Fruit fly (Drosophila melanogaster) whole organism, prepupa: ENCODE data around the gene mad2.

Experiments used
- Blimp-1 ChIP-seq: fragments of 200-800 bp; sonication (Bioruptor generic); optimal IDR thresholded peaks from 3 replicates; lab custom pipeline; 2017; ENCODE audit warnings: missing biosample characterization, missing genetic modification characterization, mild to moderate bottlenecking, moderate library complexity, missing genetic modification reagents
- CG10631 ChIP-seq: fragments of 200-800 bp; sonication (Bioruptor generic); optimal IDR thresholded peaks from 2 replicates; lab custom pipeline; 2016; ENCODE audit warnings: missing biosample characterization, missing genetic modification characterization
- CG10669 ChIP-seq: fragments of 200-800 bp; sonication (Bioruptor generic); optimal IDR thresholded peaks from 3 replicates; lab custom pipeline; 2018; ENCODE audit warnings: missing biosample characterization, mild to moderate bottlenecking, missing genetic modification characterization, moderate library complexity
- CG11294 ChIP-seq: fragments of 200-800 bp; sonication (Bioruptor generic); IDR thresholded peaks from 2 replicates; pipeline ENCODE4 v1.3.6; 2022; ENCODE audit warnings: missing biosample characterization, missing genetic modification characterization
- CG11762 ChIP-seq: fragments of 200-800 bp; sonication (Bioruptor generic); optimal IDR thresholded peaks from 3 replicates; lab custom pipeline; 2016; ENCODE audit warnings: missing biosample characterization, missing genetic modification characterization; ENCODE audit not compliant: insufficient read depth
- CG15336 ChIP-seq: fragments of 200-800 bp; sonication (Bioruptor generic); IDR thresholded peaks from 2 replicates; pipeline ENCODE4 v1.3.6; 2022; ENCODE audit warnings: missing biosample characterization, missing genetic modification characterization
- CG16779 ChIP-seq: fragments of 200-800 bp; sonication (Bioruptor generic); optimal IDR thresholded peaks from 3 replicates; lab custom pipeline; 2017; ENCODE audit warnings: missing biosample characterization, mild to moderate bottlenecking, missing genetic modification characterization
- CG34406 ChIP-seq: fragments of 200-800 bp; sonication (Bioruptor generic); optimal IDR thresholded peaks from 3 replicates; lab custom pipeline; 2016; ENCODE audit warnings: missing biosample characterization, missing genetic modification characterization
- CG3919 ChIP-seq: fragments of 200-800 bp; sonication (Bioruptor generic); optimal IDR thresholded peaks from 3 replicates; lab custom pipeline; 2016; ENCODE audit warnings: missing biosample characterization, missing genetic modification characterization
- CG4318 ChIP-seq: fragments of 200-800 bp; sonication (Bioruptor generic); optimal IDR thresholded peaks from 3 replicates; lab custom pipeline; 2017; ENCODE audit warnings: missing biosample characterization, mild to moderate bottlenecking, missing genetic modification characterization
- CG6163 ChIP-seq: fragments of 200-800 bp; sonication (Bioruptor generic); IDR thresholded peaks from 3 replicates; pipeline ENCODE4 v1.3.6; 2022; ENCODE audit warnings: missing biosample characterization, missing genetic modification characterization
- CG6276 ChIP-seq: fragments of 200-800 bp; sonication (Bioruptor generic); optimal IDR thresholded peaks from 2 replicates; lab custom pipeline; 2017; ENCODE audit warnings: missing biosample characterization, mild to moderate bottlenecking, missing genetic modification characterization
- CG6792 ChIP-seq: fragments of 200-800 bp; sonication (Bioruptor generic); optimal IDR thresholded peaks from 3 replicates; lab custom pipeline; 2016; ENCODE audit warnings: missing biosample characterization, missing genetic modification characterization
- CG6808 ChIP-seq: fragments of 200-800 bp; sonication (Bioruptor generic); optimal IDR thresholded peaks from 3 replicates; lab custom pipeline; 2017; ENCODE audit warnings: missing biosample characterization, missing genetic modification characterization, mild to moderate bottlenecking, moderate library complexity, missing genetic modification reagents
- CG6854 ChIP-seq: fragments of 200-800 bp; sonication (Bioruptor generic); optimal IDR thresholded peaks from 2 replicates; lab custom pipeline; 2017; ENCODE audit warnings: missing biosample characterization, mild to moderate bottlenecking, missing genetic modification characterization
- CG7368 ChIP-seq: fragments of 200-800 bp; sonication (Bioruptor generic); optimal IDR thresholded peaks from 3 replicates; lab custom pipeline; 2016; ENCODE audit warnings: missing biosample characterization, missing genetic modification characterization
- CG8119 ChIP-seq: fragments of 200-800 bp; sonication (Bioruptor generic); IDR thresholded peaks from 3 replicates; pipeline ENCODE4 v1.3.6; 2022; ENCODE audit warnings: missing biosample characterization, missing genetic modification characterization
- CG8319 ChIP-seq: fragments of 200-800 bp; sonication (Bioruptor generic); optimal IDR thresholded peaks from 3 replicates; lab custom pipeline; 2016; ENCODE audit warnings: missing biosample characterization, missing genetic modification characterization
- CG8632 ChIP-seq: fragments of 200-800 bp; sonication (Bioruptor generic); optimal IDR thresholded peaks from 3 replicates; lab custom pipeline; 2016; ENCODE audit warnings: missing biosample characterization, missing genetic modification characterization
- CG9139 ChIP-seq: fragments of 200-800 bp; sonication (Bioruptor generic); optimal IDR thresholded peaks from 3 replicates; lab custom pipeline; 2017; ENCODE audit warnings: missing biosample characterization, mild to moderate bottlenecking, missing genetic modification characterization
- Eip78C ChIP-seq: fragments of 200-800 bp; sonication (Bioruptor generic); peaks from one replicate; lab custom pipeline; 2016; ENCODE audit warnings: missing biosample characterization, missing genetic modification characterization
- Eip93F ChIP-seq: fragments of 200-800 bp; sonication (Bioruptor generic); optimal IDR thresholded peaks from 2 replicates; lab custom pipeline; 2016; ENCODE audit warnings: missing biosample characterization, mild to moderate bottlenecking, missing genetic modification characterization
- Ets96B ChIP-seq: fragments of 200-800 bp; optimal IDR thresholded peaks from 2 replicates; lab custom pipeline; 2019; ENCODE audit warnings: missing biosample characterization, mild to moderate bottlenecking, missing genetic modification characterization, moderate library complexity
- Gug ChIP-seq: fragments of 200-800 bp; sonication (Bioruptor generic); IDR thresholded peaks from 2 replicates; pipeline ENCODE4 v1.3.6; 2022; ENCODE audit warnings: missing biosample characterization, missing genetic modification characterization
- Hr38 ChIP-seq: sonication (Bioruptor generic); optimal IDR thresholded peaks from 2 replicates; lab custom pipeline; 2016; ENCODE audit warnings: missing biosample characterization, missing genetic modification characterization
- Hr39 ChIP-seq: fragments of 200-800 bp; sonication (Bioruptor generic); optimal IDR thresholded peaks from 2 replicates; lab custom pipeline; 2016; ENCODE audit warnings: missing biosample characterization, missing genetic modification characterization
- Hr4 ChIP-seq: fragments of 200-800 bp; sonication (Bioruptor generic); optimal IDR thresholded peaks from 3 replicates; lab custom pipeline; 2016; ENCODE audit warnings: missing biosample characterization, missing genetic modification characterization
- Lpt ChIP-seq: fragments of 200-800 bp; sonication (Bioruptor generic); optimal IDR thresholded peaks from 3 replicates; lab custom pipeline; 2016; ENCODE audit warnings: missing biosample characterization, missing genetic modification characterization
- Met ChIP-seq: fragments of 200-800 bp; sonication (Bioruptor generic); optimal IDR thresholded peaks from 3 replicates; lab custom pipeline; 2016; ENCODE audit warnings: missing biosample characterization, missing genetic modification characterization
- OdsH ChIP-seq: fragments of 200-800 bp; sonication (Bioruptor generic); optimal IDR thresholded peaks from 3 replicates; lab custom pipeline; 2016; ENCODE audit warnings: missing biosample characterization, missing genetic modification characterization
- Sox14 ChIP-seq: fragments of 200-800 bp; sonication (Bioruptor generic); optimal IDR thresholded peaks from 3 replicates; lab custom pipeline; 2016; ENCODE audit warnings: missing biosample characterization, missing genetic modification characterization
- Sox15 ChIP-seq: fragments of 200-800 bp; sonication (Bioruptor generic); optimal IDR thresholded peaks from 3 replicates; lab custom pipeline; 2016; ENCODE audit warnings: missing biosample characterization, missing genetic modification characterization
- achi ChIP-seq: fragments of 200-800 bp; sonication (Bioruptor generic); optimal IDR thresholded peaks from 3 replicates; lab custom pipeline; 2016; ENCODE audit warnings: missing biosample characterization, missing genetic modification characterization
- acj6 ChIP-seq: fragments of 200-800 bp; sonication (Bioruptor generic); optimal IDR thresholded peaks from 3 replicates; lab custom pipeline; 2016; ENCODE audit warnings: missing biosample characterization, missing genetic modification characterization
- cyc ChIP-seq: fragments of 200-800 bp; sonication (Bioruptor generic); optimal IDR thresholded peaks from 3 replicates; lab custom pipeline; 2016; ENCODE audit warnings: missing biosample characterization, missing genetic modification characterization
- dac ChIP-seq: fragments of 200-800 bp; sonication (Bioruptor generic); optimal IDR thresholded peaks from 2 replicates; lab custom pipeline; 2017; ENCODE audit warnings: missing biosample characterization, mild to moderate bottlenecking, missing genetic modification characterization
- dsx ChIP-seq: fragments of 200-800 bp; optimal IDR thresholded peaks from 3 replicates; lab custom pipeline; 2019; ENCODE audit warnings: missing biosample characterization, mild to moderate bottlenecking, missing genetic modification characterization, moderate library complexity; ENCODE audit not compliant: poor library complexity, severe bottlenecking
- esn ChIP-seq: fragments of 200-800 bp; sonication (Bioruptor generic); optimal IDR thresholded peaks from 2 replicates; lab custom pipeline; 2016; ENCODE audit warnings: missing biosample characterization, mild to moderate bottlenecking, missing genetic modification characterization, moderate library complexity
- fd59A ChIP-seq: fragments of 200-800 bp; sonication (Bioruptor generic); optimal IDR thresholded peaks from 2 replicates; lab custom pipeline; 2017; ENCODE audit warnings: missing biosample characterization, mild to moderate bottlenecking, missing genetic modification characterization, missing genetic modification reagents
- fkh ChIP-seq: fragments of 200-800 bp; sonication (Bioruptor generic); optimal IDR thresholded peaks from 3 replicates; lab custom pipeline; 2017; ENCODE audit warnings: missing biosample characterization, mild to moderate bottlenecking, missing genetic modification characterization, moderate library complexity
- net ChIP-seq: fragments of 200-800 bp; sonication (Bioruptor generic); optimal IDR thresholded peaks from 3 replicates; lab custom pipeline; 2016; ENCODE audit warnings: missing biosample characterization, missing genetic modification characterization
- pdm3 ChIP-seq: fragments of 200-800 bp; sonication (Bioruptor generic); optimal IDR thresholded peaks from 3 replicates; lab custom pipeline; 2016; ENCODE audit warnings: missing biosample characterization, missing genetic modification characterization
- salr ChIP-seq, 2 experiments: fragments of 200-800 bp; sonication (Bioruptor generic); optimal IDR thresholded peaks; 3 replicates each; lab custom pipeline; 2016 to 2018; ENCODE audit warnings: missing biosample characterization in 2 of 2, missing genetic modification characterization in 2 of 2, mild to moderate bottlenecking in 1 of 2
- spab ChIP-seq: fragments of 200-800 bp; sonication (Bioruptor generic); optimal IDR thresholded peaks from 2 replicates; lab custom pipeline; 2017; ENCODE audit warnings: missing biosample characterization, mild to moderate bottlenecking, missing genetic modification characterization, missing genetic modification reagents
- ss ChIP-seq, 2 experiments: fragments of 200-800 bp; sonication (Bioruptor generic); optimal IDR thresholded peaks; 2 replicates in 1 of 2; 3 replicates in 1 of 2; lab custom pipeline; 2017 to 2018; ENCODE audit warnings: mild to moderate bottlenecking in 2 of 2, missing biosample characterization in 2 of 2, missing genetic modification characterization in 2 of 2, moderate library complexity in 1 of 2
- svp ChIP-seq: fragments of 200-800 bp; sonication (Bioruptor generic); peaks from one replicate; lab custom pipeline; 2016; ENCODE audit warnings: missing biosample characterization, missing genetic modification characterization
- topi ChIP-seq: fragments of 200-800 bp; sonication (Bioruptor generic); optimal IDR thresholded peaks from 3 replicates; lab custom pipeline; 2016; ENCODE audit warnings: missing biosample characterization, missing genetic modification characterization
- vri ChIP-seq: fragments of 200-800 bp; sonication (Bioruptor generic); optimal IDR thresholded peaks from 3 replicates; lab custom pipeline; 2016; ENCODE audit warnings: missing biosample characterization, mild to moderate bottlenecking, missing genetic modification characterization

The mad2 gene

dm6 chr3L:5825483-5825882, 12.6 kb upstream of the mad2 start (continued):
- TF ChIP-seq CG6276 (GFP tag; lab: Kevin White, UChicago): no peak
- TF ChIP-seq CG4318 (GFP tag; lab: Kevin White, UChicago): no peak
- TF ChIP-seq vri (GFP tag; lab: Kevin White, UChicago): no peak
- TF ChIP-seq fkh (GFP tag; lab: Kevin White, UChicago): no peak
- no peak for TF ChIP-seq svp (GFP tag; lab: Kevin White, UChicago)
- TF ChIP-seq CG6854 (GFP tag; lab: Kevin White, UChicago): no peak
- TF ChIP-seq Eip93F (GFP tag; lab: Kevin White, UChicago): no peak
- no peak for TF ChIP-seq CG6792 (GFP tag; lab: Kevin White, UChicago)
- no peak for TF ChIP-seq pdm3
- TF ChIP-seq cyc (GFP tag; lab: Kevin White, UChicago): no peak
- TF ChIP-seq topi: no peak
- no peak for TF ChIP-seq CG11294 (GFP tag; lab: Robert Waterston, UW)

- peak; percentile 53; the same call in 1 of the 3 replicates for TF ChIP-seq CG6163 (GFP tag; lab: Robert Waterston, UW)
- no peak for TF ChIP-seq cyc (GFP tag; lab: Kevin White, UChicago)
- peak; percentile 17 for TF ChIP-seq Met (GFP tag; lab: Kevin White, UChicago)
- TF ChIP-seq topi: no peak
- no peak for TF ChIP-seq CG9139 (GFP tag; lab: Kevin White, UChicago)
- TF ChIP-seq CG10669 (GFP tag; lab: Kevin White, UChicago): peak; percentile 7
- no peak for TF ChIP-seq Gug
- no peak for TF ChIP-seq Hr38 (GFP tag; lab: Kevin White, UChicago)
- no peak for TF ChIP-seq achi
- no peak for TF ChIP-seq Blimp-1 (GFP tag; lab: Kevin White, UChicago)
- peak; percentile 12 for TF ChIP-seq net
- TF ChIP-seq CG6808 (GFP tag; lab: Kevin White, UChicago): no peak
- TF ChIP-seq Eip78C (GFP tag; lab: Kevin White, UChicago): peak; percentile 66
- TF ChIP-seq Hr4 (GFP tag; lab: Kevin White, UChicago): no peak
- TF ChIP-seq CG16779 (tag; lab: Kevin White, UChicago): no peak
- no peak for TF ChIP-seq Sox14
- TF ChIP-seq CG6276 (GFP tag; lab: Kevin White, UChicago): no peak
- TF ChIP-seq CG8119 (GFP tag; lab: Robert Waterston, UW): no peak
- no peak for TF ChIP-seq OdsH (GFP tag; lab: Kevin White, UChicago)
- TF ChIP-seq CG8632 (GFP tag; lab: Kevin White, UChicago): no peak
- no peak for TF ChIP-seq fd59A (GFP tag; lab: Kevin White, UChicago)
- no peak for TF ChIP-seq Ets96B (tag; lab: Kevin White, UChicago)
- TF ChIP-seq spab (GFP tag; lab: Kevin White, UChicago): no peak
- no peak for TF ChIP-seq vri (GFP tag; lab: Kevin White, UChicago)
- no peak for TF ChIP-seq CG4318 (GFP tag; lab: Kevin White, UChicago)
- TF ChIP-seq CG7368 (GFP tag; lab: Kevin White, UChicago): peak; percentile 1
- TF ChIP-seq CG11762 (GFP tag; lab: Kevin White, UChicago): no peak
- TF ChIP-seq acj6 (GFP tag; lab: Kevin White, UChicago): peak; percentile 2
- no peak for TF ChIP-seq Sox15 (GFP tag; lab: Kevin White, UChicago)
- TF ChIP-seq pdm3: no peak
- TF ChIP-seq esn: no peak
- TF ChIP-seq CG3919: peak; percentile 19
- no peak for TF ChIP-seq Lpt (GFP tag; lab: Kevin White, UChicago)
- TF ChIP-seq Hr39 (GFP tag; lab: Kevin White, UChicago): no peak
- no peak for TF ChIP-seq CG8319 (GFP tag; lab: Kevin White, UChicago)
- TF ChIP-seq salr (GFP tag; optimal IDR thresholded peaks at IDR 0.05; lab: Kevin White, UChicago): no peak
- TF ChIP-seq ss (GFP tag; optimal IDR thresholded peaks at IDR 0.05; lab: Kevin White, UChicago): peak in 1 of 2 experiments; percentile 3
- no peak for TF ChIP-seq CG6854 (GFP tag; lab: Kevin White, UChicago)
- TF ChIP-seq CG10631 (GFP tag; lab: Kevin White, UChicago): no peak
- no peak for TF ChIP-seq CG15336 (GFP tag; lab: Robert Waterston, UW)
- TF ChIP-seq svp (GFP tag; lab: Kevin White, UChicago): peak; percentile 22
- TF ChIP-seq dsx: no peak
- no peak for TF ChIP-seq dac (GFP tag; lab: Kevin White, UChicago)
- TF ChIP-seq CG34406: peak; percentile 21
Observed at dm6 chr3L:5823763-5824445, 11.0 kb upstream of the mad2 start.
